Worm (Caenorhabditis elegans) whole organism, midembryonic: Measurements from ENCODE around the gene egg-1.

Experiments used
- T22C8.4 ChIP-seq: fragments of 200-800 bp; sonication (Bioruptor generic); IDR thresholded peaks from 2 replicates; pipeline ENCODE4 v1.3.6; 2022; ENCODE audit warnings: missing genetic modification characterization, missing compliant biosample characterization
- cog-1 ChIP-seq: sonication (generic microtip); optimal IDR thresholded peaks from 2 replicates; lab custom pipeline; 2016; ENCODE audit warnings: missing genetic modification characterization, missing compliant biosample characterization
- flt-1 ChIP-seq: fragments of 200-800 bp; sonication (Bioruptor generic); IDR thresholded peaks from 2 replicates; pipeline ENCODE4 v1.3.6; 2022; ENCODE audit warnings: missing genetic modification characterization, missing compliant biosample characterization
- klf-2 ChIP-seq: fragments of 200-800 bp; sonication (Bioruptor generic); conservative IDR thresholded peaks from 2 replicates; pipeline ENCODE4 v1.3.6; 2022; ENCODE audit warnings: missing genetic modification reagents, missing genetic modification characterization, missing compliant biosample characterization
- med-1 ChIP-seq: sonication (generic microtip); optimal IDR thresholded peaks from 2 replicates; lab custom pipeline; 2017; ENCODE audit warnings: missing genetic modification characterization, mild to moderate bottlenecking, missing compliant biosample characterization, antibody characterized with exemption, missing genetic modification reagents; ENCODE audit not compliant: insufficient read depth
- ref-1 ChIP-seq: fragments of 200-800 bp; sonication (Bioruptor generic); conservative IDR thresholded peaks from 2 replicates; pipeline ENCODE4 v1.3.6; 2022; ENCODE audit warnings: missing genetic modification reagents, missing genetic modification characterization, missing compliant biosample characterization
- ztf-23 ChIP-seq: fragments of 200-800 bp; sonication (Bioruptor generic); IDR thresholded peaks from 2 replicates; pipeline ENCODE4 v1.3.6; 2022; ENCODE audit warnings: missing genetic modification reagents, missing genetic modification characterization, missing compliant biosample characterization
- ztf-29 ChIP-seq: fragments of 200-800 bp; sonication (Bioruptor generic); IDR thresholded peaks from 2 replicates; pipeline ENCODE4 v1.3.6; 2022; ENCODE audit warnings: missing genetic modification reagents, missing genetic modification characterization, missing compliant biosample characterization

DNA sequence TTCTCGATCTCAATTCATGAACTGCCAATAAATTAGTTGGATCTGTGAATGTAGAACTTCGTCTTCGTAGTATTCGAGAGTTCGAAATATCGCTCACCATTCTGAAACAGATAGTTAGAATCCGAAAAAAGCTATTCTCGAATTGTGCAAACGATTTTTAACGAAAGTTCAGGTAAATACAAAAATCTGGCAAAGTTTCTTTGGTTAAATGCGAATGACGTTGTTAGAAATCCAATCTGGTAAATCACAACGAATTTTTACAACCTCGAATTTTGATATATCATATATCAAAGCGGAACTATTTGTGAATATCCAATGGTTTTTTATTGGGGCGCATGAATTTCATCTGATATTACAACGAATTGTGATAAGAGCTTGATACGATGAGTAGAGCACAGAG lies 18.8 kb upstream of the egg-1 start, which contains the start of gene hpo-28:
- no peak for TF ChIP-seq klf-2 (GFP tag; lab: Robert Waterston, UW)
- TF ChIP-seq flt-1, result no peak
- TF ChIP-seq ref-1 (GFP tag; lab: Robert Waterston, UW), result no peak
- TF ChIP-seq ztf-29 (GFP tag; lab: Robert Waterston, UW), result no peak
- no peak for TF ChIP-seq ztf-23 (GFP tag; lab: Robert Waterston, UW)
- no peak for TF ChIP-seq cog-1 (tag; lab: Kevin White, UChicago)
- no peak for TF ChIP-seq med-1 (GFP tag; lab: Kevin White, UChicago)
- TF ChIP-seq T22C8.4 (GFP tag; lab: Robert Waterston, UW), result no peak
